Worm (Caenorhabditis elegans): Measurements from ENCODE around the gene C55C3.6.
A peak's percentile ranks its signal among the peaks of the same experiment; 100 is the strongest.

The C55C3.6 gene

DNA sequence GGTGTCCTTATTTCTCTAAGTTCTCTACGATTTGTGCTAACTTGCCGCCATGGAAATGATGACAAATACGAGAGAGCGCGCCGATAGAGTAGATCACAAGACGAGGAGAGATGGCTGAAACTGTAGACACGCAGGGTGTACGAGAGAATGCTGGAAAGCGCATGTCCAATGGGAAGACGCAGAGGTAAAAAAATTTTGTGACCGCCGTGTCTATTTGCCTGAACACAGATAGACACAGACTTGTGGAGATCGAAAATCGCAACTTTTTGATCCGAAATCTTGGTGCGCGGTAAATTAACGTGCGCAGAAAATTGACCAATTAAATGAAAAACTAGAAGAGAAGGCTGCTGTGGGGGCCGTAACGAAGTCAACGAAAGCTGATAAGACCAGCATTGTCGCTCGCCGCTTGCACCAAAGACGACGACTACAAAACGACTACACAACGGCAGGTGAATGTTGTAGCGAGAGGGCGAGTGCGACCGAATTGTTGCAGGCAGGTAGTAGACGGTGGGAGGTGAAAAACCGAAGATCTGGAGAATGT, 25.8 kb upstream of the C55C3.6 start (continued):
- TF ChIP-seq ceh-28 (tag; optimal IDR thresholded peaks at IDR 0.05), result peak; percentile 67
- no peak for TF ChIP-seq sea-2 (GFP tag; optimal IDR thresholded peaks at IDR 0.05)
- no peak for TF ChIP-seq ceh-9 (tag; optimal IDR thresholded peaks at IDR 0.05)
- TF ChIP-seq nhr-25 (tag; optimal IDR thresholded peaks at IDR 0.05), result peak; percentile 94
- TF ChIP-seq tbx-2 (tag; optimal IDR thresholded peaks at IDR 0.05), result peak; percentile 59
- TF ChIP-seq elt-3 (tag; optimal IDR thresholded peaks at IDR 0.05), result no peak
- TF ChIP-seq nhr-11 (tag; optimal IDR thresholded peaks at IDR 0.05), result peak; percentile 67
- TF ChIP-seq R02D3.7 (tag; optimal IDR thresholded peaks at IDR 0.05), result peak; percentile 46
- TF ChIP-seq pqm-1 (tag; optimal IDR thresholded peaks at IDR 0.05), result peak; percentile 23

- TF ChIP-seq elt-2 (tag; optimal IDR thresholded peaks at IDR 0.05) (peak; percentile 52), zag-1 (tag; optimal IDR thresholded peaks at IDR 0.05) (no peak)
Measured at ce11 chrIV:5658225-5658624, 24.8 kb upstream of the C55C3.6 start.

DNA sequence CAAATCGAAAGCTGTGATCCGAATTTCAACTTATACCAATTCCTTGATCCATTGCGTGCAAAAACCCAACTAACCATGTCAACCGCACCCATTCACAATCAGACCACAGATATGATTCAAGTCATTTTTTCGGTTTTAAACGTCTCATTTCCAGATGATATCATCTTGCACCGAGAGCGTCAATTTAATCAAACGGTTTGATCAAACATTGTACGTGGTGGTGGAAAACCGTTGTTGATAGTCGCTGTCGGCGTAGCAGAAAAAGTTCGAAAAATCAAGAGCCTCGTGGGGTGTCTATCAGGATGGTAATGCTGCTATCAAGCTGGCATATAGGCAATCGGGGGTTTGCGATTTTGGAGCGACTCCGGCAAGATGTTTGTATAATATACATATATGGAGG, 24.1 kb upstream of the C55C3.6 start:
- TF ChIP-seq elt-2 (tag; optimal IDR thresholded peaks at IDR 0.05), result peak; percentile 68
- no peak for TF ChIP-seq lin-15B (tag; optimal IDR thresholded peaks at IDR 0.05)
- TF ChIP-seq pqm-1 (tag; optimal IDR thresholded peaks at IDR 0.05), result peak; percentile 88
- TF ChIP-seq fos-1 (tag; optimal IDR thresholded peaks at IDR 0.05), result no peak
- no peak for TF ChIP-seq nhr-25 (tag; optimal IDR thresholded peaks at IDR 0.05)

DNA sequence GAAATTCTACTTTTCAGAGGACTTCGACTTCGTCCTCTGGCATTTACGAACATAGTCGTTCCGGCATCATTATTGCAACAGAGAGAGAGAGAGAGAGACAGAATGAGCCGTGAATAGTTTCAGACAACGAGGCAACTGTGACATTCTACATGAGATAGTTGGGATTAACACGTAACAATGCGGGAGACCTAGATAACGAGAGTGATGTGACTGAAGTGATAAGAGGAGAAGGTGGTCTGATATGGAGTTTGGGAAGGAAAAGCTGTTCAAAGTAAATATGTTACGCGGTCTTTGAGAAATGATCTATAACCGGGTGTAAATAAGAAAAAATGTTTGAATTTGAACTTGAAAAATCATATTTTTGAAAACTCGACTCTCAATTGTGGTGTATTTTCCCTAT, 23.5 kb upstream of the C55C3.6 start:
- TF ChIP-seq aly-2 (tag; optimal IDR thresholded peaks at IDR 0.05) (no peak), zag-1 (tag; optimal IDR thresholded peaks at IDR 0.05) (no peak), lsy-12 (tag; optimal IDR thresholded peaks at IDR 0.05) (no peak), nfya-1 (tag; optimal IDR thresholded peaks at IDR 0.05; ENCODE audit: insufficient read depth) (peak; percentile 21), jun-1 (tag; optimal IDR thresholded peaks at IDR 0.05) (peak; percentile 58), pqm-1 (tag; optimal IDR thresholded peaks at IDR 0.05) (peak; percentile 95), elt-2 (tag; optimal IDR thresholded peaks at IDR 0.05) (peak; percentile 86), pha-4 (tag; optimal IDR thresholded peaks at IDR 0.05) (peak; percentile 71)

DNA sequence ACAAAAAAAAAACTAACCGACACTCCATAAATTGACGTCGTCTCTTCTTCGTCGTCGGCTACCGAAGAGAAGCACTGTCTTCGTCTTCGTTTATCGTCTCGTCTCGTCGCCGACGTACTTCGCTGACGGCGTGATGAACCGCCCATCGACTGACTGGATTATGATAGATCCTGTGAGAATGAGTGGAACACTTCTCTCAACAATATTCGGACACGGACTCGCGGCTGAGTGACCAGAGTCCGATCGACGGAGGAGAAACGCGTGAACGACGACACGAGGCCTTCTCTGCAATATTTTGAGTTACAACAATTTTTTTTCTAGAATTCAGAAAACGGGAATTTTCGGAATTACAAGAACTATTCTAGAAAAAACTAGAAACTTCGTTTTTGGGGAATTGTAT, 22.7 kb upstream of the C55C3.6 start, which contains the start of gene skn-1:
Gene skn-1, minus strand, starts transcription at position 146 of the 400 bp plus-strand sequence.
- TF ChIP-seq lsy-12 (tag; optimal IDR thresholded peaks at IDR 0.05), result peak; percentile 14
- TF ChIP-seq nhr-77 (tag; optimal IDR thresholded peaks at IDR 0.05), result no peak
- TF ChIP-seq aly-2 (tag; optimal IDR thresholded peaks at IDR 0.05), result no peak

DNA sequence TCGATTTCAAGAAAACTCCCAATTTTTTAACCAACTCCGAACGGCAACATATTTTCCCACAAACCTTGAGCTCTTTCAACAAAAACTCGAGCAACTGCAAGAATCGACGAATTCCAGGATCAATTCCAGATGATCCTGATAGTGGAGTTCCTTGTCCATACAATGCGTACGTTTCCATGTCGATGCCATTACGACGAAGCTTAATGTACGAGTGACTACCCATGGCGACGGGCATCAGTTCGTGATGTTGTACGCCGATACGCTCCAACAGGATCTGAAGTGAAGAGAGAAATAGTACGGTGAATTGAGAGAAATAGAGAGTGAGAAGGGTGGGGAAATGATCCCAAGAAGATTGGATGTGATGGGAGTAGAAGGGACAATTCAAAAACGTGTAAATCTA, 20.9 kb upstream of the C55C3.6 start:
- TF ChIP-seq unc-62 (GFP tag; optimal IDR thresholded peaks at IDR 0.05) (no peak), ama-1 (optimal IDR thresholded peaks at IDR 0.05) (peak; percentile 81), pha-4 (tag; optimal IDR thresholded peaks at IDR 0.05) (no peak), unc-39 (tag; optimal IDR thresholded peaks at IDR 0.05) (no peak), nhr-23 (tag; optimal IDR thresholded peaks at IDR 0.05) (no peak), nhr-11 (tag; optimal IDR thresholded peaks at IDR 0.05) (no peak)

ce11 chrIV:5662886-5663285, 20.1 kb upstream of the C55C3.6 start:
- no peak for TF ChIP-seq fkh-2 (tag; optimal IDR thresholded peaks at IDR 0.05)
- no peak for TF ChIP-seq zag-1 (tag; optimal IDR thresholded peaks at IDR 0.05)
- no peak for TF ChIP-seq nhr-25 (tag; optimal IDR thresholded peaks at IDR 0.05)
- TF ChIP-seq elt-2 (tag; optimal IDR thresholded peaks at IDR 0.05), result no peak
- no peak for TF ChIP-seq nfya-1 (tag; optimal IDR thresholded peaks at IDR 0.05; ENCODE audit: insufficient read depth)
- TF ChIP-seq nhr-237 (tag; optimal IDR thresholded peaks at IDR 0.05), result no peak
- no peak for TF ChIP-seq unc-39 (tag; optimal IDR thresholded peaks at IDR 0.05)
- no peak for TF ChIP-seq daf-12 (tag; optimal IDR thresholded peaks at IDR 0.05)
- TF ChIP-seq nhr-11 (tag; optimal IDR thresholded peaks at IDR 0.05), result no peak
- TF ChIP-seq jun-1 (tag; optimal IDR thresholded peaks at IDR 0.05), result no peak
- no peak for TF ChIP-seq unc-62 (GFP tag; optimal IDR thresholded peaks at IDR 0.05)
- no peak for TF ChIP-seq ama-1 (optimal IDR thresholded peaks at IDR 0.05)
- no peak for TF ChIP-seq egl-5 (tag; optimal IDR thresholded peaks at IDR 0.05)
- TF ChIP-seq lin-39 (tag; optimal IDR thresholded peaks at IDR 0.05), result no peak
- no peak for TF ChIP-seq elt-1 (tag; optimal IDR thresholded peaks at IDR 0.05)
- TF ChIP-seq pqm-1 (tag; optimal IDR thresholded peaks at IDR 0.05), result no peak
- TF ChIP-seq fkh-10 (GFP tag; optimal IDR thresholded peaks at IDR 0.05), result no peak
